Worm (Caenorhabditis elegans) whole organism, L3 larva: ENCODE results near the gene C17B7.4.

Source experiments
- ceh-9 ChIP-seq: sonication (generic microtip); optimal IDR thresholded peaks from 2 replicates; lab custom pipeline; 2018; ENCODE audit warnings: missing biosample characterization, missing genetic modification characterization
- lin-39 ChIP-seq: fragments of 150-350 bp; optimal IDR thresholded peaks from 2 replicates; lab custom pipeline; 2018; ENCODE audit warnings: missing biosample characterization, missing genetic modification reagents, missing genetic modification characterization

- TF ChIP-seq ceh-9 (tag; lab: Kevin White, UChicago) = no peak
- TF ChIP-seq lin-39 = no peak
These were observed 12.2 kb downstream of the C17B7.4 start, which contains the start of gene str-63 for ce11 chrV:3351266-3351665.
